Fruit fly (Drosophila melanogaster) whole organism, adult: ENCODE measurements around the gene dan.

Experiments
- CG11617 ChIP-seq: fragments of 200-800 bp; sonication (Bioruptor generic); optimal IDR thresholded peaks from 2 replicates; lab custom pipeline; 2017; ENCODE audit warnings: mild to moderate bottlenecking, missing biosample characterization, missing genetic modification reagents, missing genetic modification characterization
- CG12768 ChIP-seq: fragments of 200-800 bp; sonication (Bioruptor generic); optimal IDR thresholded peaks from 2 replicates; lab custom pipeline; 2017; ENCODE audit warnings: missing biosample characterization, missing genetic modification characterization, mild to moderate bottlenecking, moderate library complexity, missing genetic modification reagents
- CG14711 ChIP-seq: fragments of 200-800 bp; sonication (Bioruptor generic); optimal IDR thresholded peaks from 2 replicates; lab custom pipeline; 2018; ENCODE audit warnings: missing biosample characterization, mild to moderate bottlenecking, missing genetic modification characterization, moderate library complexity
- CG1620 ChIP-seq: fragments of 200-800 bp; sonication (Bioruptor generic); optimal IDR thresholded peaks from 2 replicates; lab custom pipeline; 2016; ENCODE audit warnings: missing biosample characterization, missing genetic modification characterization
- CG33017 ChIP-seq: fragments of 200-800 bp; sonication (Bioruptor generic); optimal IDR thresholded peaks from 2 replicates; lab custom pipeline; 2018; ENCODE audit warnings: missing biosample characterization, mild to moderate bottlenecking, missing genetic modification characterization, moderate library complexity
- CG5204 ChIP-seq: fragments of 200-800 bp; sonication (Bioruptor generic); optimal IDR thresholded peaks from 2 replicates; lab custom pipeline; 2016; ENCODE audit warnings: missing biosample characterization, missing genetic modification characterization
- CG7045 ChIP-seq: fragments of 200-800 bp; sonication (Bioruptor generic); optimal IDR thresholded peaks from 2 replicates; lab custom pipeline; 2017; ENCODE audit warnings: missing biosample characterization, mild to moderate bottlenecking, missing genetic modification characterization
- CG7101 ChIP-seq: fragments of 200-800 bp; sonication (Bioruptor generic); optimal IDR thresholded peaks from 2 replicates; lab custom pipeline; 2018; ENCODE audit warnings: missing biosample characterization, mild to moderate bottlenecking, missing genetic modification characterization, moderate library complexity
- Clk ChIP-seq: fragments of 200-800 bp; sonication (Bioruptor generic); optimal IDR thresholded peaks from 2 replicates; lab custom pipeline; 2017; ENCODE audit warnings: missing biosample characterization, missing genetic modification characterization
- Crg-1 ChIP-seq: fragments of 200-800 bp; sonication (Bioruptor generic); optimal IDR thresholded peaks from 2 replicates; lab custom pipeline; 2016; ENCODE audit warnings: missing biosample characterization, missing genetic modification characterization
- Hr96 ChIP-seq: fragments of 200-800 bp; sonication (Bioruptor generic); optimal IDR thresholded peaks from 2 replicates; lab custom pipeline; 2016; ENCODE audit warnings: missing biosample characterization, missing genetic modification characterization
- Mnt ChIP-seq: fragments of 200-800 bp; sonication (Bioruptor generic); optimal IDR thresholded peaks from 2 replicates; lab custom pipeline; 2016; ENCODE audit warnings: missing biosample characterization, mild to moderate bottlenecking, missing genetic modification characterization
- bab1 ChIP-seq: fragments of 200-800 bp; sonication (Bioruptor generic); optimal IDR thresholded peaks from 3 replicates; lab custom pipeline; 2019; ENCODE audit warnings: missing biosample characterization, mild to moderate bottlenecking, missing genetic modification characterization, moderate library complexity
- cic ChIP-seq: fragments of 200-800 bp; sonication (Bioruptor generic); optimal IDR thresholded peaks from 2 replicates; lab custom pipeline; 2017; ENCODE audit warnings: missing biosample characterization, mild to moderate bottlenecking, missing genetic modification characterization, moderate library complexity
- cnc ChIP-seq, 2 experiments: fragments of >200 bp; optimal IDR thresholded peaks; 2 replicates each; lab custom pipeline; 2017
- kay ChIP-seq: fragments of 200-800 bp; sonication (Bioruptor generic); peaks from one replicate; lab custom pipeline; 2016; ENCODE audit warnings: missing biosample characterization, missing genetic modification characterization, borderline replicate concordance
- ovo ChIP-seq: fragments of 200-800 bp; sonication (Bioruptor generic); optimal IDR thresholded peaks from 2 replicates; lab custom pipeline; 2016; ENCODE audit warnings: missing biosample characterization, missing genetic modification characterization
- pad ChIP-seq: fragments of 200-800 bp; sonication (Bioruptor generic); optimal IDR thresholded peaks from 3 replicates; lab custom pipeline; 2017; ENCODE audit warnings: missing biosample characterization, missing genetic modification characterization, mild to moderate bottlenecking, moderate library complexity, missing genetic modification reagents
- tj ChIP-seq: fragments of 200-800 bp; sonication (Bioruptor generic); optimal IDR thresholded peaks from 3 replicates; lab custom pipeline; 2017; ENCODE audit warnings: missing biosample characterization, mild to moderate bottlenecking, missing genetic modification characterization, moderate library complexity
- toe ChIP-seq: fragments of 200-800 bp; sonication (Bioruptor generic); optimal IDR thresholded peaks from 2 replicates; lab custom pipeline; 2016; ENCODE audit warnings: missing biosample characterization, missing genetic modification characterization

Gene dan

dm6 chr3R:25183484-25184442 lies at the start of gene dan:
dan (plus strand) TSS chr3R:25184383.
- TF ChIP-seq CG1620 (GFP tag; lab: Kevin White, UChicago) (no peak), ovo (GFP tag; lab: Kevin White, UChicago) (no peak), Crg-1 (no peak), Mnt (GFP tag; lab: Kevin White, UChicago) (no peak), CG5204 (GFP tag; lab: Kevin White, UChicago) (no peak), CG7101 (tag; lab: Kevin White, UChicago) (no peak), toe (GFP tag; lab: Kevin White, UChicago) (no peak), Hr96 (no peak), CG12768 (no peak), CG11617 (no peak), CG14711 (tag; lab: Kevin White, UChicago) (no peak), cnc (optimal IDR thresholded peaks at IDR 0.05; lab: Kevin White, UChicago) (no peak), CG33017 (tag; lab: Kevin White, UChicago) (no peak), kay (GFP tag; lab: Kevin White, UChicago) (no peak), pad (no peak), Clk (GFP tag; lab: Kevin White, UChicago) (no peak), tj (no peak), CG7045 (GFP tag; lab: Kevin White, UChicago) (no peak)

DNA sequence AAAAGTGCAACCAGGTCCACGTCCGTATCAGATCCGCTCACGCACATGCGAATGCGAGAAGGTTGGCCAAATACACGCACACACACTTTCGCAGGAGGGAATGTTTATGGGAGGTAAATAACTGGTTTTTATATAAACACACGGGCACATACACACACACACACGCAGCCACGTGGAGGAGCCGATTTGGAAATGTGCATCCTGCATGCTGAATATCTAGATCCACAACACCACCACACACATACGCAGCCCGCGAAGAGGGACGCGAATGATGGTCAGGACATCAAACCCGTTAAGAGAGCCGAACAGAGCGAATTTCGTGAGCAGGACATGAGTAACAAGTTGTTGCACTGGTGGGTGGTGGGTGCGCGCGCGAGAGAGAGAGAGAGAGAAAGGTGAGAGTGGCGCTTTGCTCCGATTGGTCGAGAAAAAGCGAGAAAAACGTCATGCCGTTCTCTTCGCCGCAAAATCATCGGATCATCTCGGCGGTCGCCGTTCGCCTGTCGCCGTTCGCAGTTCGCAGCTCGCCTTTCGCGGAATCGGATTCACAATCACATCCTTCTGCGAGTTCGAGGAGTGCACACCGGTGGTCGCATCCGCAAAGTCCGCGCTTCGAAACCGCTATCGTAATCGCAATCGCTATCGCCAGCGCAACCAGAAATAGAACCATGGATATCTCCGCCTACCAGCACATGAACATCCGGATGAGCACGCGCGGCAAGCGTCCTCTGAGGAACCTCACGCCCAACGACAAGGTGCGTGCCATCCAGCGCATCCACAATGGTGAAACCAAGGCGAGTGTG lies 46.4 kb upstream of the dan start, which contains the start of gene danr:
TSS of gene danr (plus strand) at position 508 of the 803 bp plus-strand sequence.
- TF ChIP-seq Hr96 (no peak), kay (GFP tag; lab: Kevin White, UChicago) (no peak), CG12768 (no peak), Mnt (GFP tag; lab: Kevin White, UChicago) (peak; percentile 28)

dm6 chr3R:25152342-25152741 lies 31.8 kb upstream of the dan start:
- TF ChIP-seq kay (GFP tag; lab: Kevin White, UChicago) (peak; percentile 70), CG7101 (tag; lab: Kevin White, UChicago) (peak; percentile 11), Mnt (GFP tag; lab: Kevin White, UChicago) (no peak)

dm6 chr3R:25161520-25161919 lies 22.7 kb upstream of the dan start:
- TF ChIP-seq CG14711 (tag; lab: Kevin White, UChicago) (no peak), Crg-1 (no peak), CG11617 (no peak), toe (GFP tag; lab: Kevin White, UChicago) (no peak)

DNA sequence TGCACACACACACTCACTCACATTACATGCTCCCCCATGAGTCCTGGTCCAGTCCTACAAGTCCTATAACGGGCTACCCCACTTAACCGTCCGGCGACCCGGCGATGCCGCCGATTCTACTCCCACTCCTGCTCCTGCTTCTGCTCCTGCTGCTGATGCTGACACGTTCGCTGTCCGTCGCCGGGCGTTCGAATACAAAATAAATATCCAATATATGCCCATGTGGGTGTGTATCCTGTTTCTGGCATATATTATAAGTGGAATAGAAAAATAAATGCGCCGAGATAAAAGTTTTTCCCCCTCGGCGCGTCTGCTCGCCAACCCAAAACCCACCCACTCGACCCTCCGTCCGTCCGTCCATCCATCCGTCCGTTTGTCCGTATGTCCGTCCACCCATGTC lies 17.4 kb upstream of the dan start:
- no peak for TF ChIP-seq tj
- TF ChIP-seq CG7045 (GFP tag; lab: Kevin White, UChicago) = no peak
- TF ChIP-seq bab1 = no peak
- TF ChIP-seq CG1620 (GFP tag; lab: Kevin White, UChicago) = no peak
- TF ChIP-seq cic = no peak
- TF ChIP-seq Clk (GFP tag; lab: Kevin White, UChicago) = no peak
- TF ChIP-seq toe (GFP tag; lab: Kevin White, UChicago) = no peak
- TF ChIP-seq pad = no peak
- TF ChIP-seq CG7101 (tag; lab: Kevin White, UChicago) = no peak
- TF ChIP-seq CG14711 (tag; lab: Kevin White, UChicago) = no peak
- no peak for TF ChIP-seq CG33017 (tag; lab: Kevin White, UChicago)
- TF ChIP-seq ovo (GFP tag; lab: Kevin White, UChicago) = no peak
- TF ChIP-seq cnc (optimal IDR thresholded peaks at IDR 0.05; lab: Kevin White, UChicago) = no peak
- TF ChIP-seq Hr96 = no peak

DNA sequence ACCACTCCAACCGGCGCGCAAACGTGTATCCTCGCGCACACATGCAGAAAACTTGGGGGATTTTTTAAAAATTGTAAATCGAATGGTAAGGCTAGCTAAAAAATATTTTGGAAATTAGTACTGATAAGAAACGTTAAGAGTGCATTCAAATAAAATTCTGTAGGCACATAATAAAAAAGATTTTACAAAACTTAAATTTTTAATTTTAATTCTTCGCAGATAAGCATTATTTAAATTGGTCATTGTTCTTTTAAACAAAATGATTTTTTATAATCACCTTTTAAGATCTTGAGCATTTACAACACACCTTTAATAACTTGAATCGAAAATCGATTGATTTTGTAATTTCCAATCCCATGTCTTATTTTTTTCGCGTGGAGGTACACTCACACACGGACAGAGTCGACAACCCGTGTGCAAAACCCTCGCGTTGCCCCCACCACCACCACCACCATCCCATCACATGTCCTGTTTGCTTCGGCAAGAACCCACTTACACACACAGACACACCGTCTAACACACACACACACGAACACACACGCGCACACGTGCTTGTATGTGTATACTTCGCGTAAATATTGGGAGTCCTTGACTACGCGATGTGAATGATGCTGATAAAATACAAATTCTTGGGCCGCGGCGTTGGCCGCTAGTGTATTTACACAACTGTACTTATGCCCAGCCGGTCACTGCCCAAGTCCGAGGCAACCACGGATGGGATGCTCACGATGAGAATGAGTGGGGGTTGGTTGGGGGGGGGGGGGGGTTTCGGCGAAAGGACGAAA lies 16.6 kb upstream of the dan start:
- TF ChIP-seq pad = no peak
- TF ChIP-seq CG11617 = no peak
- no peak for TF ChIP-seq kay (GFP tag; lab: Kevin White, UChicago)
- TF ChIP-seq Mnt (GFP tag; lab: Kevin White, UChicago) = no peak
- no peak for TF ChIP-seq cic
- no peak for TF ChIP-seq CG14711 (tag; lab: Kevin White, UChicago)
- TF ChIP-seq CG12768 = no peak
- TF ChIP-seq toe (GFP tag; lab: Kevin White, UChicago) = no peak
